Fruit fly (Drosophila melanogaster): Measurements from ENCODE around the gene Tpc1.
A peak's percentile ranks its signal among the peaks of the same experiment; 100 is the strongest.

Tpc1 gene

DNA sequence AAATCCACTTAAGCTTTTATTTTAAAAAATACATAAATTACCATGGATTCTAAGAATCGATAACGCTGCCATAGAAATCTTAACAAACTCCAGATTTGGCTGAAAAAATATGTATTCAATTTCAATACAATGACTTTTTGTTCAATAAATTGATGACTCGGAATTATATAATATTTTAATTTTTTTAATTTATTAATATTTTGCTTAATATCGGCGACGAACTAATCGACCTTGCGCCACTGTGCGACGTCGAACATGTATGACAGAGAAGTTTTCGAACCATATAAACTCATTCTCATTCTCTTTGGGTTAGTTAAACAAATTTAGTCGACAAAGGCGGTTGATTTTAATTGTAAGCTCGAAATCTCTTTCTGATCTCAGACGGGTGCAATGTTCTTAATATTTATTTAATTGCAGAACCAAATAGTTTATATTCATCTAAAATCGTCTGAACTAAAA is 32.4 kb downstream of the Tpc1 start, which contains the start of gene CG42394 (continued):
- TF ChIP-seq CG4404 (GFP tag; IDR thresholded peaks at IDR 0.05) (peak; percentile 90), Dek (tag; optimal IDR thresholded peaks at IDR 0.05) (peak; percentile 91), fd64A (GFP tag; optimal IDR thresholded peaks at IDR 0.05) (peak; percentile 47), ara (GFP tag; IDR thresholded peaks at IDR 0.05) (peak; percentile 95), ro (GFP tag; IDR thresholded peaks at IDR 0.05) (peak; percentile 74), sr (GFP tag; IDR thresholded peaks at IDR 0.05) (peak; percentile 70; the same call in 1 of the 3 replicates), CG10543 (GFP tag; optimal IDR thresholded peaks at IDR 0.05) (peak; percentile 85), HLHmδ (GFP tag; optimal IDR thresholded peaks at IDR 0.05) (no peak), Fer3 (tag; optimal IDR thresholded peaks at IDR 0.05) (peak; percentile 95), CG11504 (tag; optimal IDR thresholded peaks at IDR 0.05) (peak; percentile 96), crc (GFP tag; optimal IDR thresholded peaks at IDR 0.05) (peak; percentile 54), Deaf1 (tag; optimal IDR thresholded peaks at IDR 0.05) (peak; percentile 86), lilli (GFP tag; optimal IDR thresholded peaks at IDR 0.05) (peak; percentile 89), CG11247 (GFP tag; IDR thresholded peaks at IDR 0.05) (peak; percentile 90), fu2 (GFP tag; optimal IDR thresholded peaks at IDR 0.05) (peak; percentile 53), ssp (GFP tag; IDR thresholded peaks at IDR 0.05) (peak; percentile 78), ttk (GFP tag; IDR thresholded peaks at IDR 0.05) (peak; percentile 88), NC2β (GFP tag; optimal IDR thresholded peaks at IDR 0.05) (peak; percentile 68), CG8765 (GFP tag; IDR thresholded peaks at IDR 0.05) (peak; percentile 89), lola (GFP tag; optimal IDR thresholded peaks at IDR 0.05) (peak in 1 of 3 experiments; percentile 96), ERR (GFP tag; optimal IDR thresholded peaks at IDR 0.05) (peak; percentile 67), psq (GFP tag; optimal IDR thresholded peaks at IDR 0.05) (peak; percentile 72), CG4854 (GFP tag; optimal IDR thresholded peaks at IDR 0.05) (no peak), CG2889 (GFP tag; IDR thresholded peaks at IDR 0.05) (peak; percentile 88), CG8281 (tag; optimal IDR thresholded peaks at IDR 0.05) (peak; percentile 77), trh (GFP tag; optimal IDR thresholded peaks at IDR 0.05) (peak; percentile 90), sd (tag; optimal IDR thresholded peaks at IDR 0.05) (peak; percentile 72), Eip74EF (GFP tag; optimal IDR thresholded peaks at IDR 0.05) (peak in 1 of 2 experiments; percentile 94), pnt (GFP tag; optimal IDR thresholded peaks at IDR 0.05) (peak; percentile 56), cato (GFP tag; optimal IDR thresholded peaks at IDR 0.05; ENCODE audit: borderline replicate concordance) (peak; percentile 84), gcm2 (GFP tag; optimal IDR thresholded peaks at IDR 0.05) (peak; percentile 81), CrebB (tag; optimal IDR thresholded peaks at IDR 0.05) (peak; percentile 79), CG7745 (tag; optimal IDR thresholded peaks at IDR 0.05) (peak; percentile 10), CG8359 (GFP tag; optimal IDR thresholded peaks at IDR 0.05; ENCODE audit: borderline replicate concordance) (peak; percentile 93), en (GFP tag; optimal IDR thresholded peaks at IDR 0.05) (no peak), Hey (tag; optimal IDR thresholded peaks at IDR 0.05) (peak; percentile 30), br (optimal IDR thresholded peaks at IDR 0.05) (no peak), CG10366 (GFP tag; IDR thresholded peaks at IDR 0.05) (peak; percentile 90), inv (GFP tag; IDR thresholded peaks at IDR 0.05; ENCODE audit: partially characterized antibody) (peak; percentile 30; the same call in 1 of the 2 replicates), CG3726 (GFP tag; IDR thresholded peaks at IDR 0.05) (peak; percentile 88; the same call in 1 of the 3 replicates), Sox102F (GFP tag; optimal IDR thresholded peaks at IDR 0.05) (peak; percentile 94), Hsf (GFP tag; optimal IDR thresholded peaks at IDR 0.05) (peak; percentile 84), CG10147 (GFP tag; optimal IDR thresholded peaks at IDR 0.05) (peak; percentile 97), insv (GFP tag; optimal IDR thresholded peaks at IDR 0.05) (peak in 1 of 2 experiments; percentile 31), CG7839 (tag; optimal IDR thresholded peaks at IDR 0.05) (peak; percentile 98), CG12236 (GFP tag; optimal IDR thresholded peaks at IDR 0.05) (peak; percentile 49), CG17829 (tag; optimal IDR thresholded peaks at IDR 0.05) (peak; percentile 98), BtbVII (GFP tag; optimal IDR thresholded peaks at IDR 0.05) (peak; percentile 97), CG10959 (GFP tag; IDR thresholded peaks at IDR 0.05) (peak; percentile 93), CG34224 (GFP tag; IDR thresholded peaks at IDR 0.05; ENCODE audit: partially characterized antibody) (no peak)
